Comparison of ENCODE assay signal across 1 fruit fly cellular context in genomic region chr3R:8746354-8746753, dm6.
TF ChIP-seq lines count a peak whose summit lies in the region.

No protein-coding gene starts in this region.

TF ChIP-seq in whole organism, embryonic, 481 proteins besides CTCF, POLR2A, EP300 and RAD21 (continued from another document):
- no peak for TF ChIP-seq CG7786 (GFP tag; optimal IDR thresholded peaks at IDR 0.05; lab: Kevin White, UChicago)
- TF ChIP-seq CG7271 (tag; optimal IDR thresholded peaks at IDR 0.05; lab: Kevin White, UChicago) = peak; percentile 88
- peak; percentile 54 for TF ChIP-seq CG8290 (GFP tag; optimal IDR thresholded peaks at IDR 0.05; lab: Kevin White, UChicago)
- no peak for TF ChIP-seq CG8290 (tag; optimal IDR thresholded peaks at IDR 0.05; lab: Kevin White, UChicago)
- TF ChIP-seq CG12219 (GFP tag; optimal IDR thresholded peaks at IDR 0.05; lab: Kevin White, UChicago) = peak; percentile 15
- peak; percentile 56; the same call in 1 of the 2 replicates for TF ChIP-seq E2f1 (GFP tag; IDR thresholded peaks at IDR 0.05; lab: Robert Waterston, UW)
- TF ChIP-seq da (GFP tag; optimal IDR thresholded peaks at IDR 0.05; lab: Kevin White, UChicago) = no peak
- TF ChIP-seq fu2 (GFP tag; optimal IDR thresholded peaks at IDR 0.05; lab: Kevin White, UChicago) = no peak
- peak; percentile 40; the same call in 1 of the 2 replicates for TF ChIP-seq CG4730 (GFP tag; IDR thresholded peaks at IDR 0.05; lab: Robert Waterston, UW)
- no peak for TF ChIP-seq otp (GFP tag; IDR thresholded peaks at IDR 0.05; lab: Robert Waterston, UW)
- TF ChIP-seq CG14441 (GFP tag; IDR thresholded peaks at IDR 0.05; lab: Robert Waterston, UW) = no peak
- TF ChIP-seq al (GFP tag; IDR thresholded peaks at IDR 0.05; lab: Robert Waterston, UW) = 0 out of 2 replicates have a peak, but pooled peaks have one; percentile 22
- TF ChIP-seq CG18619 (GFP tag; optimal IDR thresholded peaks at IDR 0.05; lab: Kevin White, UChicago) = peak; percentile 20
- TF ChIP-seq CG9876 (GFP tag; optimal IDR thresholded peaks at IDR 0.05; lab: Kevin White, UChicago) = no peak
- TF ChIP-seq Gsc (GFP tag; IDR thresholded peaks at IDR 0.05; lab: Robert Waterston, UW) = no peak
- no peak for TF ChIP-seq CG3163 (GFP tag; optimal IDR thresholded peaks at IDR 0.05; lab: Kevin White, UChicago)
- peak; percentile 66 for TF ChIP-seq az2 (GFP tag; optimal IDR thresholded peaks at IDR 0.05; lab: Kevin White, UChicago)
- TF ChIP-seq Hr78 (GFP tag; optimal IDR thresholded peaks at IDR 0.05; lab: Kevin White, UChicago) = no peak
- no peak for TF ChIP-seq Dip2 (GFP tag; IDR thresholded peaks at IDR 0.05; lab: Robert Waterston, UW)
- TF ChIP-seq CG7357 (GFP tag; IDR thresholded peaks at IDR 0.05; lab: Robert Waterston, UW) = no peak
- TF ChIP-seq gt (GFP tag; IDR thresholded peaks at IDR 0.05; lab: Robert Waterston, UW) = no peak
- peak; percentile 53 for TF ChIP-seq CG10209 (GFP tag; optimal IDR thresholded peaks at IDR 0.05; lab: Kevin White, UChicago)
- no peak for TF ChIP-seq fru (optimal IDR thresholded peaks at IDR 0.05; lab: Kevin White, UChicago)
- TF ChIP-seq phol (tag; optimal IDR thresholded peaks at IDR 0.05; lab: Kevin White, UChicago) = peak; percentile 73
- TF ChIP-seq CG15011 (GFP tag; optimal IDR thresholded peaks at IDR 0.05; lab: Kevin White, UChicago) = peak; percentile 14
- TF ChIP-seq CG13296 (GFP tag; optimal IDR thresholded peaks at IDR 0.05; lab: Kevin White, UChicago) = no peak
- peak; percentile 70 for TF ChIP-seq Med (GFP tag; lab: Kevin White, UChicago)
- peak; percentile 16 for TF ChIP-seq NfI (GFP tag; optimal IDR thresholded peaks at IDR 0.05; lab: Kevin White, UChicago)
- TF ChIP-seq CG31388 (GFP tag; optimal IDR thresholded peaks at IDR 0.05; lab: Kevin White, UChicago) = no peak
